Fruit fly (Drosophila melanogaster) whole organism, prepupa: Measurements from ENCODE around the gene Polr3G.

Source experiments
- CG10631 ChIP-seq: fragments of 200-800 bp; sonication (Bioruptor generic); optimal IDR thresholded peaks from 2 replicates; lab custom pipeline; 2016; ENCODE audit warnings: missing biosample characterization, missing genetic modification characterization
- CG10669 ChIP-seq: fragments of 200-800 bp; sonication (Bioruptor generic); optimal IDR thresholded peaks from 3 replicates; lab custom pipeline; 2018; ENCODE audit warnings: missing biosample characterization, mild to moderate bottlenecking, missing genetic modification characterization, moderate library complexity
- CG11762 ChIP-seq: fragments of 200-800 bp; sonication (Bioruptor generic); optimal IDR thresholded peaks from 3 replicates; lab custom pipeline; 2016; ENCODE audit warnings: missing biosample characterization, missing genetic modification characterization; ENCODE audit not compliant: insufficient read depth
- CG15336 ChIP-seq: fragments of 200-800 bp; sonication (Bioruptor generic); IDR thresholded peaks from 2 replicates; pipeline ENCODE4 v1.3.6; 2022; ENCODE audit warnings: missing biosample characterization, missing genetic modification characterization
- CG1621 ChIP-seq: fragments of 200-800 bp; sonication (Bioruptor generic); optimal IDR thresholded peaks from 3 replicates; lab custom pipeline; 2018; ENCODE audit warnings: missing biosample characterization, mild to moderate bottlenecking, missing genetic modification characterization
- CG3032 ChIP-seq: fragments of 200-800 bp; optimal IDR thresholded peaks from 2 replicates; lab custom pipeline; 2019; ENCODE audit warnings: missing biosample characterization, mild to moderate bottlenecking, missing genetic modification characterization, moderate library complexity
- CG31627 ChIP-seq: fragments of 200-800 bp; sonication (Bioruptor generic); optimal IDR thresholded peaks from 3 replicates; lab custom pipeline; 2016; ENCODE audit warnings: missing biosample characterization, missing genetic modification characterization
- CG34406 ChIP-seq: fragments of 200-800 bp; sonication (Bioruptor generic); optimal IDR thresholded peaks from 3 replicates; lab custom pipeline; 2016; ENCODE audit warnings: missing biosample characterization, missing genetic modification characterization
- CG3919 ChIP-seq: fragments of 200-800 bp; sonication (Bioruptor generic); optimal IDR thresholded peaks from 3 replicates; lab custom pipeline; 2016; ENCODE audit warnings: missing biosample characterization, missing genetic modification characterization
- CG6276 ChIP-seq: fragments of 200-800 bp; sonication (Bioruptor generic); optimal IDR thresholded peaks from 2 replicates; lab custom pipeline; 2017; ENCODE audit warnings: missing biosample characterization, mild to moderate bottlenecking, missing genetic modification characterization
- CG6792 ChIP-seq: fragments of 200-800 bp; sonication (Bioruptor generic); optimal IDR thresholded peaks from 3 replicates; lab custom pipeline; 2016; ENCODE audit warnings: missing biosample characterization, missing genetic modification characterization
- CG6808 ChIP-seq: fragments of 200-800 bp; sonication (Bioruptor generic); optimal IDR thresholded peaks from 3 replicates; lab custom pipeline; 2017; ENCODE audit warnings: missing biosample characterization, missing genetic modification characterization, mild to moderate bottlenecking, moderate library complexity, missing genetic modification reagents
- CG7368 ChIP-seq: fragments of 200-800 bp; sonication (Bioruptor generic); optimal IDR thresholded peaks from 3 replicates; lab custom pipeline; 2016; ENCODE audit warnings: missing biosample characterization, missing genetic modification characterization
- CG8119 ChIP-seq: fragments of 200-800 bp; sonication (Bioruptor generic); IDR thresholded peaks from 3 replicates; pipeline ENCODE4 v1.3.6; 2022; ENCODE audit warnings: missing biosample characterization, missing genetic modification characterization
- CG9139 ChIP-seq: fragments of 200-800 bp; sonication (Bioruptor generic); optimal IDR thresholded peaks from 3 replicates; lab custom pipeline; 2017; ENCODE audit warnings: missing biosample characterization, mild to moderate bottlenecking, missing genetic modification characterization
- Eip75B ChIP-seq: fragments of 200-800 bp; sonication (Bioruptor generic); optimal IDR thresholded peaks from 3 replicates; lab custom pipeline; 2016; ENCODE audit warnings: missing biosample characterization, missing genetic modification characterization
- Eip78C ChIP-seq: fragments of 200-800 bp; sonication (Bioruptor generic); peaks from one replicate; lab custom pipeline; 2016; ENCODE audit warnings: missing biosample characterization, missing genetic modification characterization
- Ets21C ChIP-seq: fragments of 200-800 bp; sonication (Bioruptor generic); optimal IDR thresholded peaks from 3 replicates; lab custom pipeline; 2016; ENCODE audit warnings: missing biosample characterization, missing genetic modification characterization
- Ets96B ChIP-seq: fragments of 200-800 bp; optimal IDR thresholded peaks from 2 replicates; lab custom pipeline; 2019; ENCODE audit warnings: missing biosample characterization, mild to moderate bottlenecking, missing genetic modification characterization, moderate library complexity
- Gug ChIP-seq: fragments of 200-800 bp; sonication (Bioruptor generic); IDR thresholded peaks from 2 replicates; pipeline ENCODE4 v1.3.6; 2022; ENCODE audit warnings: missing biosample characterization, missing genetic modification characterization
- Hr38 ChIP-seq: sonication (Bioruptor generic); optimal IDR thresholded peaks from 2 replicates; lab custom pipeline; 2016; ENCODE audit warnings: missing biosample characterization, missing genetic modification characterization
- Hr39 ChIP-seq: fragments of 200-800 bp; sonication (Bioruptor generic); optimal IDR thresholded peaks from 2 replicates; lab custom pipeline; 2016; ENCODE audit warnings: missing biosample characterization, missing genetic modification characterization
- Hr4 ChIP-seq: fragments of 200-800 bp; sonication (Bioruptor generic); optimal IDR thresholded peaks from 3 replicates; lab custom pipeline; 2016; ENCODE audit warnings: missing biosample characterization, missing genetic modification characterization
- Lpt ChIP-seq: fragments of 200-800 bp; sonication (Bioruptor generic); optimal IDR thresholded peaks from 3 replicates; lab custom pipeline; 2016; ENCODE audit warnings: missing biosample characterization, missing genetic modification characterization
- Met ChIP-seq: fragments of 200-800 bp; sonication (Bioruptor generic); optimal IDR thresholded peaks from 3 replicates; lab custom pipeline; 2016; ENCODE audit warnings: missing biosample characterization, missing genetic modification characterization
- OdsH ChIP-seq: fragments of 200-800 bp; sonication (Bioruptor generic); optimal IDR thresholded peaks from 3 replicates; lab custom pipeline; 2016; ENCODE audit warnings: missing biosample characterization, missing genetic modification characterization
- Smox ChIP-seq: fragments of 200-800 bp; sonication (Bioruptor generic); optimal IDR thresholded peaks from 3 replicates; lab custom pipeline; 2016; ENCODE audit warnings: missing biosample characterization, missing genetic modification characterization
- Sox102F ChIP-seq: fragments of 200-800 bp; sonication (Bioruptor generic); optimal IDR thresholded peaks from 2 replicates; lab custom pipeline; 2016; ENCODE audit warnings: missing biosample characterization, mild to moderate bottlenecking, missing genetic modification characterization
- Sox14 ChIP-seq: fragments of 200-800 bp; sonication (Bioruptor generic); optimal IDR thresholded peaks from 3 replicates; lab custom pipeline; 2016; ENCODE audit warnings: missing biosample characterization, missing genetic modification characterization
- cyc ChIP-seq: fragments of 200-800 bp; sonication (Bioruptor generic); optimal IDR thresholded peaks from 3 replicates; lab custom pipeline; 2016; ENCODE audit warnings: missing biosample characterization, missing genetic modification characterization
- dac ChIP-seq: fragments of 200-800 bp; sonication (Bioruptor generic); optimal IDR thresholded peaks from 2 replicates; lab custom pipeline; 2017; ENCODE audit warnings: missing biosample characterization, mild to moderate bottlenecking, missing genetic modification characterization
- dsx ChIP-seq: fragments of 200-800 bp; optimal IDR thresholded peaks from 3 replicates; lab custom pipeline; 2019; ENCODE audit warnings: missing biosample characterization, mild to moderate bottlenecking, missing genetic modification characterization, moderate library complexity; ENCODE audit not compliant: poor library complexity, severe bottlenecking
- eg ChIP-seq: fragments of 200-800 bp; sonication (Bioruptor generic); IDR thresholded peaks from 3 replicates; pipeline ENCODE4 v1.3.6; 2022; ENCODE audit warnings: missing biosample characterization, missing genetic modification characterization
- esn ChIP-seq: fragments of 200-800 bp; sonication (Bioruptor generic); optimal IDR thresholded peaks from 2 replicates; lab custom pipeline; 2016; ENCODE audit warnings: missing biosample characterization, mild to moderate bottlenecking, missing genetic modification characterization, moderate library complexity
- fd59A ChIP-seq: fragments of 200-800 bp; sonication (Bioruptor generic); optimal IDR thresholded peaks from 2 replicates; lab custom pipeline; 2017; ENCODE audit warnings: missing biosample characterization, mild to moderate bottlenecking, missing genetic modification characterization, missing genetic modification reagents
- fd85E ChIP-seq: fragments of 200-800 bp; sonication (Bioruptor generic); optimal IDR thresholded peaks from 3 replicates; lab custom pipeline; 2016; ENCODE audit warnings: missing biosample characterization, missing genetic modification characterization
- fkh ChIP-seq: fragments of 200-800 bp; sonication (Bioruptor generic); optimal IDR thresholded peaks from 3 replicates; lab custom pipeline; 2017; ENCODE audit warnings: missing biosample characterization, mild to moderate bottlenecking, missing genetic modification characterization, moderate library complexity
- lz ChIP-seq: fragments of 200-800 bp; sonication (Bioruptor generic); optimal IDR thresholded peaks from 3 replicates; lab custom pipeline; 2016; ENCODE audit warnings: missing biosample characterization, missing genetic modification characterization
- pdm3 ChIP-seq: fragments of 200-800 bp; sonication (Bioruptor generic); optimal IDR thresholded peaks from 3 replicates; lab custom pipeline; 2016; ENCODE audit warnings: missing biosample characterization, missing genetic modification characterization
- salr ChIP-seq, 2 experiments: fragments of 200-800 bp; sonication (Bioruptor generic); optimal IDR thresholded peaks; 3 replicates each; lab custom pipeline; 2016 to 2018; ENCODE audit warnings: missing biosample characterization in 2 of 2, missing genetic modification characterization in 2 of 2, mild to moderate bottlenecking in 1 of 2
- spab ChIP-seq: fragments of 200-800 bp; sonication (Bioruptor generic); optimal IDR thresholded peaks from 2 replicates; lab custom pipeline; 2017; ENCODE audit warnings: missing biosample characterization, mild to moderate bottlenecking, missing genetic modification characterization, missing genetic modification reagents
- ss ChIP-seq, 2 experiments: fragments of 200-800 bp; sonication (Bioruptor generic); optimal IDR thresholded peaks; 2 replicates in 1 of 2; 3 replicates in 1 of 2; lab custom pipeline; 2017 to 2018; ENCODE audit warnings: mild to moderate bottlenecking in 2 of 2, missing biosample characterization in 2 of 2, missing genetic modification characterization in 2 of 2, moderate library complexity in 1 of 2
- svp ChIP-seq: fragments of 200-800 bp; sonication (Bioruptor generic); peaks from one replicate; lab custom pipeline; 2016; ENCODE audit warnings: missing biosample characterization, missing genetic modification characterization
- topi ChIP-seq: fragments of 200-800 bp; sonication (Bioruptor generic); optimal IDR thresholded peaks from 3 replicates; lab custom pipeline; 2016; ENCODE audit warnings: missing biosample characterization, missing genetic modification characterization
- vri ChIP-seq: fragments of 200-800 bp; sonication (Bioruptor generic); optimal IDR thresholded peaks from 3 replicates; lab custom pipeline; 2016; ENCODE audit warnings: missing biosample characterization, mild to moderate bottlenecking, missing genetic modification characterization

Gene Polr3G

DNA sequence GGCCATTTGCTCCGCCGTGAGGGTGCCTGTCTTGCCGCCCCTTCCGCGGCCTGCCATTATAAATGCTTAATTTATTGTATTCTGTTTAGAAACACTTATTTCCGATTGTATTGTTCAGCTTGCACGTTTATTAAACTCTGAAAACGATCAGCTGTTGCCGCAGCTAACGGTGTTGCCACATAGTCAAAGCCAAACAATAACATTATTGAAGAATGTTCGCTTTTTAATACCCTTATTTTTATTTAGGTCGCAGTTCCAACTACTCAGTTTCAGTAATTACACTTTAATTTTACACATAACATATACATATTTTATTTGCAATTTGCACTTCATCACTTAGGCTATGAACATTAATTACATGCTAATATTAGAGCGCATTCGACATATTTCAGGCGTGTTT, at the start of gene Polr3G:
Gene Polr3G (minus strand): TSS at position 118 of the 400 bp plus-strand sequence.
- TF ChIP-seq pdm3 (GFP tag; lab: Kevin White, UChicago) (peak; percentile 44), esn (GFP tag; lab: Kevin White, UChicago) (peak; percentile 34), CG3919 (GFP tag; lab: Kevin White, UChicago) (no peak), Met (peak; percentile 35), Ets21C (GFP tag; lab: Kevin White, UChicago) (peak; percentile 27), CG1621 (tag; lab: Kevin White, UChicago) (no peak), CG15336 (GFP tag; lab: Robert Waterston, UW) (no peak), Hr4 (GFP tag; lab: Kevin White, UChicago) (peak; percentile 37), Eip75B (GFP tag; lab: Kevin White, UChicago) (peak; percentile 44), Smox (GFP tag; lab: Kevin White, UChicago) (peak; percentile 40), dsx (GFP tag; lab: Kevin White, UChicago) (no peak), eg (GFP tag; lab: Robert Waterston, UW) (no peak), CG31627 (GFP tag; lab: Kevin White, UChicago) (peak; percentile 17), salr (GFP tag; optimal IDR thresholded peaks at IDR 0.05; lab: Kevin White, UChicago) (no peak), topi (GFP tag; lab: Kevin White, UChicago) (peak; percentile 18), CG6808 (GFP tag; lab: Kevin White, UChicago) (no peak), lz (GFP tag; lab: Kevin White, UChicago) (peak; percentile 33), Gug (GFP tag; lab: Robert Waterston, UW) (no peak), svp (GFP tag; lab: Kevin White, UChicago) (peak; percentile 34), OdsH (GFP tag; lab: Kevin White, UChicago) (no peak), Sox102F (GFP tag; lab: Kevin White, UChicago) (peak; percentile 25), Sox14 (GFP tag; lab: Kevin White, UChicago) (peak; percentile 23), Eip78C (GFP tag; lab: Kevin White, UChicago) (peak; percentile 84), CG8119 (no peak), vri (GFP tag; lab: Kevin White, UChicago) (peak; percentile 3), Hr39 (peak; percentile 16), fkh (GFP tag; lab: Kevin White, UChicago) (peak; percentile 49), fd59A (GFP tag; lab: Kevin White, UChicago) (no peak), CG6792 (GFP tag; lab: Kevin White, UChicago) (no peak)

DNA sequence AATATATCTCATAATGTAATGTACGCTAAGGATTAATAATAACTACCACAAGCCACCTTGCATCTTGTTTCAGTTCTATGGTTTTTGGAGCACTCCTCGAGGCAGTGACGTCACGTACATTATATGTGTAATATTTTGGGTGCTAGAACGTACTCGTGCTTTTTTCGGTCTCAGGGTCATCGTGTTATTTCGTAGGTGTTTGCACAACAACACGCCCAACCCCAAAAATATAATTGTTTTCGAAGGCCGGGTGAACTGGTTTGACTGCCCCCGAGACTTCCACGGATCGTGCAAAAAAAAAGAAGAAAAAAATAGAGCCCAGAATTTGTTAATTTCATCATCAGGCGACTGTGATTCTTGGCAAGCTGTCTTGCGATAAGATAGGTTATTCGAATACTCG, 49.6 kb upstream of the Polr3G start:
- no peak for TF ChIP-seq CG6276 (GFP tag; lab: Kevin White, UChicago)
- TF ChIP-seq CG7368, result no peak
- TF ChIP-seq ss (GFP tag; optimal IDR thresholded peaks at IDR 0.05; lab: Kevin White, UChicago), result no peak
- no peak for TF ChIP-seq Hr38 (GFP tag; lab: Kevin White, UChicago)
- no peak for TF ChIP-seq spab (GFP tag; lab: Kevin White, UChicago)
- no peak for TF ChIP-seq CG6792 (GFP tag; lab: Kevin White, UChicago)
- TF ChIP-seq Lpt (GFP tag; lab: Kevin White, UChicago), result no peak
- TF ChIP-seq OdsH (GFP tag; lab: Kevin White, UChicago), result no peak
- no peak for TF ChIP-seq CG31627 (GFP tag; lab: Kevin White, UChicago)
- no peak for TF ChIP-seq esn (GFP tag; lab: Kevin White, UChicago)
- TF ChIP-seq Gug (GFP tag; lab: Robert Waterston, UW), result no peak
- no peak for TF ChIP-seq salr (GFP tag; optimal IDR thresholded peaks at IDR 0.05; lab: Kevin White, UChicago)
- no peak for TF ChIP-seq CG9139 (GFP tag; lab: Kevin White, UChicago)
- no peak for TF ChIP-seq fd85E (GFP tag; lab: Kevin White, UChicago)
- no peak for TF ChIP-seq topi (GFP tag; lab: Kevin White, UChicago)

DNA sequence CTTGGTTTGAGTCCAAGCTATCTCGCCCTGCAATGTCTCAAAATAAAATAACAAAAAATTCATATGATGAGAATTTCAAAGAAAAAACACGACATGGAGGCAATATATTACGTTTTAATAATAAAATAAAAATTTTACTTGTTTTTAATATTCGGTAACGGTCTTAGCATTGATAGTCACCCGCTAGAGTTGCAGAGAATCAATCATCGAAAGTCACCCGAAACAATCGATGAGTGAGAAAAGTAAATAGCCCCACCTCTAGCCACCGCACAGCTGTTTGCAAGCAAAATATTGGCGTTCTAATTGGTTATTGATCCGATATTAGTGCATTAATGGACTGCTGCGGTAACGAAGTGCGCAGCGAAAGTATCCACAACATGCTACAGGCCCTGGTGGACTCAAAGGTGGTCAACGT, 49.1 kb upstream of the Polr3G start, which contains the start of gene CG34250:
Gene CG34250 (plus strand): TSS at position 244 of the 415 bp plus-strand sequence.
- TF ChIP-seq Sox14 (GFP tag; lab: Kevin White, UChicago), result peak; percentile 25
- no peak for TF ChIP-seq Hr38 (GFP tag; lab: Kevin White, UChicago)
- TF ChIP-seq Ets96B, result peak; percentile 15
- TF ChIP-seq CG34406 (GFP tag; lab: Kevin White, UChicago), result no peak
- peak; percentile 93 for TF ChIP-seq fkh (GFP tag; lab: Kevin White, UChicago)
- TF ChIP-seq Lpt (GFP tag; lab: Kevin White, UChicago), result no peak
- TF ChIP-seq fd85E (GFP tag; lab: Kevin White, UChicago), result no peak
- no peak for TF ChIP-seq CG3919 (GFP tag; lab: Kevin White, UChicago)
- TF ChIP-seq esn (GFP tag; lab: Kevin White, UChicago), result peak; percentile 36
- no peak for TF ChIP-seq CG11762 (GFP tag; lab: Kevin White, UChicago)
- TF ChIP-seq topi (GFP tag; lab: Kevin White, UChicago), result peak; percentile 29
- peak; percentile 25 for TF ChIP-seq CG10631 (GFP tag; lab: Kevin White, UChicago)
- TF ChIP-seq Hr39, result peak; percentile 5
- no peak for TF ChIP-seq eg (GFP tag; lab: Robert Waterston, UW)
- TF ChIP-seq CG10669 (GFP tag; lab: Kevin White, UChicago), result no peak
- TF ChIP-seq CG1621 (tag; lab: Kevin White, UChicago), result no peak
- TF ChIP-seq svp (GFP tag; lab: Kevin White, UChicago), result no peak
- TF ChIP-seq cyc (GFP tag; lab: Kevin White, UChicago), result peak; percentile 28
- peak; percentile 19 for TF ChIP-seq CG3032 (tag; lab: Kevin White, UChicago)
- peak; percentile 33 for TF ChIP-seq Hr4 (GFP tag; lab: Kevin White, UChicago)
- no peak for TF ChIP-seq dac (GFP tag; lab: Kevin White, UChicago)
